Fruit fly (Drosophila melanogaster) whole organism, prepupa: ENCODE measurements around the gene CG34303.
A peak's percentile ranks its signal among the peaks of the same experiment; 100 is the strongest.

Experiments
- Blimp-1 ChIP-seq: fragments of 200-800 bp; sonication (Bioruptor generic); optimal IDR thresholded peaks from 3 replicates; lab custom pipeline; 2017; ENCODE audit warnings: missing biosample characterization, missing genetic modification characterization, mild to moderate bottlenecking, moderate library complexity, missing genetic modification reagents
- CG10631 ChIP-seq: fragments of 200-800 bp; sonication (Bioruptor generic); optimal IDR thresholded peaks from 2 replicates; lab custom pipeline; 2016; ENCODE audit warnings: missing biosample characterization, missing genetic modification characterization
- CG11294 ChIP-seq: fragments of 200-800 bp; sonication (Bioruptor generic); IDR thresholded peaks from 2 replicates; pipeline ENCODE4 v1.3.6; 2022; ENCODE audit warnings: missing biosample characterization, missing genetic modification characterization
- CG11762 ChIP-seq: fragments of 200-800 bp; sonication (Bioruptor generic); optimal IDR thresholded peaks from 3 replicates; lab custom pipeline; 2016; ENCODE audit warnings: missing biosample characterization, missing genetic modification characterization; ENCODE audit not compliant: insufficient read depth
- CG1621 ChIP-seq: fragments of 200-800 bp; sonication (Bioruptor generic); optimal IDR thresholded peaks from 3 replicates; lab custom pipeline; 2018; ENCODE audit warnings: missing biosample characterization, mild to moderate bottlenecking, missing genetic modification characterization
- CG16779 ChIP-seq: fragments of 200-800 bp; sonication (Bioruptor generic); optimal IDR thresholded peaks from 3 replicates; lab custom pipeline; 2017; ENCODE audit warnings: missing biosample characterization, mild to moderate bottlenecking, missing genetic modification characterization
- CG3032 ChIP-seq: fragments of 200-800 bp; optimal IDR thresholded peaks from 2 replicates; lab custom pipeline; 2019; ENCODE audit warnings: missing biosample characterization, mild to moderate bottlenecking, missing genetic modification characterization, moderate library complexity
- CG34406 ChIP-seq: fragments of 200-800 bp; sonication (Bioruptor generic); optimal IDR thresholded peaks from 3 replicates; lab custom pipeline; 2016; ENCODE audit warnings: missing biosample characterization, missing genetic modification characterization
- CG4318 ChIP-seq: fragments of 200-800 bp; sonication (Bioruptor generic); optimal IDR thresholded peaks from 3 replicates; lab custom pipeline; 2017; ENCODE audit warnings: missing biosample characterization, mild to moderate bottlenecking, missing genetic modification characterization
- CG6163 ChIP-seq: fragments of 200-800 bp; sonication (Bioruptor generic); IDR thresholded peaks from 3 replicates; pipeline ENCODE4 v1.3.6; 2022; ENCODE audit warnings: missing biosample characterization, missing genetic modification characterization
- CG6276 ChIP-seq: fragments of 200-800 bp; sonication (Bioruptor generic); optimal IDR thresholded peaks from 2 replicates; lab custom pipeline; 2017; ENCODE audit warnings: missing biosample characterization, mild to moderate bottlenecking, missing genetic modification characterization
- CG6854 ChIP-seq: fragments of 200-800 bp; sonication (Bioruptor generic); optimal IDR thresholded peaks from 2 replicates; lab custom pipeline; 2017; ENCODE audit warnings: missing biosample characterization, mild to moderate bottlenecking, missing genetic modification characterization
- CG7368 ChIP-seq: fragments of 200-800 bp; sonication (Bioruptor generic); optimal IDR thresholded peaks from 3 replicates; lab custom pipeline; 2016; ENCODE audit warnings: missing biosample characterization, missing genetic modification characterization
- CG8119 ChIP-seq: fragments of 200-800 bp; sonication (Bioruptor generic); IDR thresholded peaks from 3 replicates; pipeline ENCODE4 v1.3.6; 2022; ENCODE audit warnings: missing biosample characterization, missing genetic modification characterization
- CG8319 ChIP-seq: fragments of 200-800 bp; sonication (Bioruptor generic); optimal IDR thresholded peaks from 3 replicates; lab custom pipeline; 2016; ENCODE audit warnings: missing biosample characterization, missing genetic modification characterization
- CG9139 ChIP-seq: fragments of 200-800 bp; sonication (Bioruptor generic); optimal IDR thresholded peaks from 3 replicates; lab custom pipeline; 2017; ENCODE audit warnings: missing biosample characterization, mild to moderate bottlenecking, missing genetic modification characterization
- Eip75B ChIP-seq: fragments of 200-800 bp; sonication (Bioruptor generic); optimal IDR thresholded peaks from 3 replicates; lab custom pipeline; 2016; ENCODE audit warnings: missing biosample characterization, missing genetic modification characterization
- Ets21C ChIP-seq: fragments of 200-800 bp; sonication (Bioruptor generic); optimal IDR thresholded peaks from 3 replicates; lab custom pipeline; 2016; ENCODE audit warnings: missing biosample characterization, missing genetic modification characterization
- Ets96B ChIP-seq: fragments of 200-800 bp; optimal IDR thresholded peaks from 2 replicates; lab custom pipeline; 2019; ENCODE audit warnings: missing biosample characterization, mild to moderate bottlenecking, missing genetic modification characterization, moderate library complexity
- Hr4 ChIP-seq: fragments of 200-800 bp; sonication (Bioruptor generic); optimal IDR thresholded peaks from 3 replicates; lab custom pipeline; 2016; ENCODE audit warnings: missing biosample characterization, missing genetic modification characterization
- OdsH ChIP-seq: fragments of 200-800 bp; sonication (Bioruptor generic); optimal IDR thresholded peaks from 3 replicates; lab custom pipeline; 2016; ENCODE audit warnings: missing biosample characterization, missing genetic modification characterization
- Smox ChIP-seq: fragments of 200-800 bp; sonication (Bioruptor generic); optimal IDR thresholded peaks from 3 replicates; lab custom pipeline; 2016; ENCODE audit warnings: missing biosample characterization, missing genetic modification characterization
- Sox102F ChIP-seq: fragments of 200-800 bp; sonication (Bioruptor generic); optimal IDR thresholded peaks from 2 replicates; lab custom pipeline; 2016; ENCODE audit warnings: missing biosample characterization, mild to moderate bottlenecking, missing genetic modification characterization
- Sox15 ChIP-seq: fragments of 200-800 bp; sonication (Bioruptor generic); optimal IDR thresholded peaks from 3 replicates; lab custom pipeline; 2016; ENCODE audit warnings: missing biosample characterization, missing genetic modification characterization
- achi ChIP-seq: fragments of 200-800 bp; sonication (Bioruptor generic); optimal IDR thresholded peaks from 3 replicates; lab custom pipeline; 2016; ENCODE audit warnings: missing biosample characterization, missing genetic modification characterization
- acj6 ChIP-seq: fragments of 200-800 bp; sonication (Bioruptor generic); optimal IDR thresholded peaks from 3 replicates; lab custom pipeline; 2016; ENCODE audit warnings: missing biosample characterization, missing genetic modification characterization
- cyc ChIP-seq: fragments of 200-800 bp; sonication (Bioruptor generic); optimal IDR thresholded peaks from 3 replicates; lab custom pipeline; 2016; ENCODE audit warnings: missing biosample characterization, missing genetic modification characterization
- dsx ChIP-seq: fragments of 200-800 bp; optimal IDR thresholded peaks from 3 replicates; lab custom pipeline; 2019; ENCODE audit warnings: missing biosample characterization, mild to moderate bottlenecking, missing genetic modification characterization, moderate library complexity; ENCODE audit not compliant: poor library complexity, severe bottlenecking
- eg ChIP-seq: fragments of 200-800 bp; sonication (Bioruptor generic); IDR thresholded peaks from 3 replicates; pipeline ENCODE4 v1.3.6; 2022; ENCODE audit warnings: missing biosample characterization, missing genetic modification characterization
- esn ChIP-seq: fragments of 200-800 bp; sonication (Bioruptor generic); optimal IDR thresholded peaks from 2 replicates; lab custom pipeline; 2016; ENCODE audit warnings: missing biosample characterization, mild to moderate bottlenecking, missing genetic modification characterization, moderate library complexity
- fd59A ChIP-seq: fragments of 200-800 bp; sonication (Bioruptor generic); optimal IDR thresholded peaks from 2 replicates; lab custom pipeline; 2017; ENCODE audit warnings: missing biosample characterization, mild to moderate bottlenecking, missing genetic modification characterization, missing genetic modification reagents
- fd85E ChIP-seq: fragments of 200-800 bp; sonication (Bioruptor generic); optimal IDR thresholded peaks from 3 replicates; lab custom pipeline; 2016; ENCODE audit warnings: missing biosample characterization, missing genetic modification characterization
- fkh ChIP-seq: fragments of 200-800 bp; sonication (Bioruptor generic); optimal IDR thresholded peaks from 3 replicates; lab custom pipeline; 2017; ENCODE audit warnings: missing biosample characterization, mild to moderate bottlenecking, missing genetic modification characterization, moderate library complexity
- lz ChIP-seq: fragments of 200-800 bp; sonication (Bioruptor generic); optimal IDR thresholded peaks from 3 replicates; lab custom pipeline; 2016; ENCODE audit warnings: missing biosample characterization, missing genetic modification characterization
- pdm3 ChIP-seq: fragments of 200-800 bp; sonication (Bioruptor generic); optimal IDR thresholded peaks from 3 replicates; lab custom pipeline; 2016; ENCODE audit warnings: missing biosample characterization, missing genetic modification characterization
- salr ChIP-seq, 2 experiments: fragments of 200-800 bp; sonication (Bioruptor generic); optimal IDR thresholded peaks; 3 replicates each; lab custom pipeline; 2016 to 2018; ENCODE audit warnings: missing biosample characterization in 2 of 2, missing genetic modification characterization in 2 of 2, mild to moderate bottlenecking in 1 of 2
- ss ChIP-seq, 2 experiments: fragments of 200-800 bp; sonication (Bioruptor generic); optimal IDR thresholded peaks; 2 replicates in 1 of 2; 3 replicates in 1 of 2; lab custom pipeline; 2017 to 2018; ENCODE audit warnings: mild to moderate bottlenecking in 2 of 2, missing biosample characterization in 2 of 2, missing genetic modification characterization in 2 of 2, moderate library complexity in 1 of 2
- svp ChIP-seq: fragments of 200-800 bp; sonication (Bioruptor generic); peaks from one replicate; lab custom pipeline; 2016; ENCODE audit warnings: missing biosample characterization, missing genetic modification characterization
- topi ChIP-seq: fragments of 200-800 bp; sonication (Bioruptor generic); optimal IDR thresholded peaks from 3 replicates; lab custom pipeline; 2016; ENCODE audit warnings: missing biosample characterization, missing genetic modification characterization
- vri ChIP-seq: fragments of 200-800 bp; sonication (Bioruptor generic); optimal IDR thresholded peaks from 3 replicates; lab custom pipeline; 2016; ENCODE audit warnings: missing biosample characterization, mild to moderate bottlenecking, missing genetic modification characterization

Gene CG34303

dm6 chr3R:10170356-10170876, 18.7 kb upstream of the CG34303 start, which contains the start of gene Best1 (continued):
- TF ChIP-seq CG8319 (GFP tag; lab: Kevin White, UChicago): peak; percentile 81
- TF ChIP-seq Sox15 (GFP tag; lab: Kevin White, UChicago): peak; percentile 70
- TF ChIP-seq Eip75B (GFP tag; lab: Kevin White, UChicago): peak; percentile 81
- TF ChIP-seq fd85E (GFP tag; lab: Kevin White, UChicago): peak; percentile 71
- peak; percentile 86 for TF ChIP-seq Smox (GFP tag; lab: Kevin White, UChicago)
- peak; percentile 85 for TF ChIP-seq vri (GFP tag; lab: Kevin White, UChicago)
- TF ChIP-seq lz (GFP tag; lab: Kevin White, UChicago): peak; percentile 89
- peak; percentile 82 for TF ChIP-seq CG7368 (GFP tag; lab: Kevin White, UChicago)
- peak; percentile 95 for TF ChIP-seq svp (GFP tag; lab: Kevin White, UChicago)
- TF ChIP-seq pdm3 (GFP tag; lab: Kevin White, UChicago): peak; percentile 86
- TF ChIP-seq acj6: peak; percentile 90
- TF ChIP-seq Hr4: peak; percentile 88
- peak; percentile 86 to 91 for TF ChIP-seq ss (GFP tag; optimal IDR thresholded peaks at IDR 0.05; lab: Kevin White, UChicago)
- TF ChIP-seq topi (GFP tag; lab: Kevin White, UChicago): peak; percentile 86
- TF ChIP-seq CG10631 (GFP tag; lab: Kevin White, UChicago): peak; percentile 93
- TF ChIP-seq CG16779: peak; percentile 93
- peak; percentile 95 for TF ChIP-seq eg (GFP tag; lab: Robert Waterston, UW)
- peak; percentile 84 for TF ChIP-seq CG11294
- peak; percentile 92 for TF ChIP-seq CG6276
- peak; percentile 96 for TF ChIP-seq CG6163 (GFP tag; lab: Robert Waterston, UW)
- TF ChIP-seq CG4318 (GFP tag; lab: Kevin White, UChicago): peak; percentile 80
- peak; percentile 88 for TF ChIP-seq dsx (GFP tag; lab: Kevin White, UChicago)

- TF ChIP-seq svp (GFP tag; lab: Kevin White, UChicago) (no peak), Ets96B (tag; lab: Kevin White, UChicago) (no peak), esn (peak; percentile 16), Eip75B (GFP tag; lab: Kevin White, UChicago) (no peak), CG3032 (tag; lab: Kevin White, UChicago) (no peak), pdm3 (GFP tag; lab: Kevin White, UChicago) (no peak), CG9139 (no peak), topi (GFP tag; lab: Kevin White, UChicago) (no peak), Ets21C (no peak), ss (GFP tag; optimal IDR thresholded peaks at IDR 0.05; lab: Kevin White, UChicago) (no peak), cyc (GFP tag; lab: Kevin White, UChicago) (no peak), CG8119 (GFP tag; lab: Robert Waterston, UW) (no peak), fd59A (GFP tag; lab: Kevin White, UChicago) (no peak), salr (GFP tag; optimal IDR thresholded peaks at IDR 0.05; lab: Kevin White, UChicago) (no peak), Smox (GFP tag; lab: Kevin White, UChicago) (no peak), vri (GFP tag; lab: Kevin White, UChicago) (no peak), OdsH (no peak), Hr4 (peak; percentile 9), CG8319 (GFP tag; lab: Kevin White, UChicago) (no peak), CG6163 (GFP tag; lab: Robert Waterston, UW) (0 out of 3 replicates have a peak, but pooled peaks have one; percentile 8), CG1621 (tag; lab: Kevin White, UChicago) (no peak), CG6854 (GFP tag; lab: Kevin White, UChicago) (peak; percentile 29), CG34406 (GFP tag; lab: Kevin White, UChicago) (no peak), CG11762 (GFP tag; lab: Kevin White, UChicago) (no peak), Sox102F (no peak), fkh (GFP tag; lab: Kevin White, UChicago) (peak; percentile 44), achi (GFP tag; lab: Kevin White, UChicago) (no peak), Blimp-1 (no peak)
Observed at dm6 chr3R:10169124-10169766, 17.6 kb upstream of the CG34303 start.
